Fruit fly (Drosophila melanogaster) whole organism, embryonic: ENCODE data around the gene Cpsf100.

Source experiments
- Atf3 ChIP-seq: fragments of 200-800 bp; sonication (Bioruptor generic); optimal IDR thresholded peaks from 3 replicates; lab custom pipeline; 2016; ENCODE audit warnings: missing biosample characterization, missing genetic modification characterization
- C15 ChIP-seq: fragments of 200-800 bp; sonication (Bioruptor generic); IDR thresholded peaks from 3 replicates; pipeline ENCODE4 v1.3.6; 2022; ENCODE audit warnings: missing biosample characterization, missing genetic modification characterization
- CG10209 ChIP-seq: fragments of 200-800 bp; sonication (Bioruptor generic); optimal IDR thresholded peaks from 3 replicates; lab custom pipeline; 2017; ENCODE audit warnings: missing biosample characterization, mild to moderate bottlenecking, missing genetic modification characterization, missing genetic modification reagents
- CG10321 ChIP-seq: fragments of 200-800 bp; sonication (Bioruptor generic); IDR thresholded peaks from 2 replicates; pipeline ENCODE4 v1.3.6; 2022; ENCODE audit warnings: missing biosample characterization, missing genetic modification characterization
- CG10366 ChIP-seq: fragments of 200-800 bp; sonication (Bioruptor generic); IDR thresholded peaks from 2 replicates; pipeline ENCODE4 v1.3.6; 2022; ENCODE audit warnings: missing biosample characterization, missing genetic modification characterization
- CG10462 ChIP-seq: fragments of 200-800 bp; sonication (Bioruptor generic); optimal IDR thresholded peaks from 2 replicates; lab custom pipeline; 2016; ENCODE audit warnings: missing biosample characterization, missing genetic modification characterization
- CG10654 ChIP-seq: fragments of 200-800 bp; sonication (Bioruptor generic); optimal IDR thresholded peaks from 2 replicates; lab custom pipeline; 2016; ENCODE audit warnings: missing biosample characterization, missing genetic modification characterization
- CG14441 ChIP-seq: fragments of 200-800 bp; sonication (Bioruptor generic); IDR thresholded peaks from 2 replicates; pipeline ENCODE4 v1.3.6; 2022; ENCODE audit warnings: missing biosample characterization, missing genetic modification characterization
- CG15479 ChIP-seq: fragments of 200-800 bp; sonication (Bioruptor generic); optimal IDR thresholded peaks from 3 replicates; lab custom pipeline; 2019; ENCODE audit warnings: missing biosample characterization, mild to moderate bottlenecking, missing genetic modification characterization, moderate library complexity
- CG1603 ChIP-seq: fragments of 200-800 bp; sonication (Bioruptor generic); optimal IDR thresholded peaks from 2 replicates; lab custom pipeline; 2019; ENCODE audit warnings: missing biosample characterization, mild to moderate bottlenecking, missing genetic modification characterization, moderate library complexity
- CG17612 ChIP-seq: fragments of 200-800 bp; sonication (Bioruptor generic); IDR thresholded peaks from 2 replicates; pipeline ENCODE4 v1.3.6; 2022; ENCODE audit warnings: missing biosample characterization, missing genetic modification characterization
- CG1792 ChIP-seq: fragments of 200-800 bp; sonication (Bioruptor generic); optimal IDR thresholded peaks from 2 replicates; lab custom pipeline; 2016; ENCODE audit warnings: missing biosample characterization, missing genetic modification characterization
- CG30020 ChIP-seq: fragments of 200-800 bp; optimal IDR thresholded peaks from 2 replicates; lab custom pipeline; 2019; ENCODE audit warnings: missing biosample characterization, mild to moderate bottlenecking, missing genetic modification characterization, moderate library complexity
- CG3838 ChIP-seq: fragments of 200-800 bp; sonication (Bioruptor generic); optimal IDR thresholded peaks from 3 replicates; lab custom pipeline; 2016; ENCODE audit warnings: missing biosample characterization, missing genetic modification characterization
- CG3847 ChIP-seq: fragments of 200-800 bp; sonication (Bioruptor generic); IDR thresholded peaks from 2 replicates; pipeline ENCODE4 v1.3.6; 2022; ENCODE audit warnings: missing biosample characterization, missing genetic modification characterization
- CG4424 ChIP-seq: fragments of 200-800 bp; sonication (Bioruptor generic); optimal IDR thresholded peaks from 3 replicates; lab custom pipeline; 2016; ENCODE audit warnings: missing biosample characterization, missing genetic modification characterization
- CG6654 ChIP-seq: fragments of 200-800 bp; sonication (Bioruptor generic); optimal IDR thresholded peaks from 2 replicates; lab custom pipeline; 2017; ENCODE audit warnings: missing biosample characterization, mild to moderate bottlenecking, missing genetic modification characterization
- CG6813 ChIP-seq: fragments of 200-800 bp; sonication (Bioruptor generic); optimal IDR thresholded peaks from 2 replicates; lab custom pipeline; 2017; ENCODE audit warnings: missing biosample characterization, missing genetic modification characterization, mild to moderate bottlenecking, moderate library complexity, missing genetic modification reagents
- CG7928 ChIP-seq: fragments of 200-800 bp; sonication (Bioruptor generic); optimal IDR thresholded peaks from 2 replicates; lab custom pipeline; 2017; ENCODE audit warnings: missing biosample characterization, mild to moderate bottlenecking, missing genetic modification characterization
- CG7987 ChIP-seq: fragments of 200-800 bp; sonication (Bioruptor generic); optimal IDR thresholded peaks from 2 replicates; lab custom pipeline; 2018; ENCODE audit warnings: missing biosample characterization, mild to moderate bottlenecking, missing genetic modification characterization, moderate library complexity
- CG9876 ChIP-seq: fragments of 200-800 bp; sonication (Bioruptor generic); optimal IDR thresholded peaks from 2 replicates; lab custom pipeline; 2016; ENCODE audit warnings: missing biosample characterization, missing genetic modification characterization
- Camta ChIP-seq: fragments of 200-800 bp; sonication (Bioruptor generic); optimal IDR thresholded peaks from 2 replicates; lab custom pipeline; 2016; ENCODE audit warnings: missing biosample characterization, missing genetic modification characterization
- D ChIP-seq, 2 experiments: fragments of 200-800 bp in 1 of 2; fragments of >200 bp in 1 of 2; sonication (Bioruptor generic) in 1 of 2; optimal IDR thresholded peaks; 2 replicates in 1 of 2; 3 replicates in 1 of 2; lab custom pipeline; 2017; ENCODE audit warnings: mild to moderate bottlenecking in 1 of 2, missing biosample characterization in 1 of 2, missing genetic modification characterization in 1 of 2, missing genetic modification reagents in 1 of 2
- D19A ChIP-seq: fragments of 200-800 bp; optimal IDR thresholded peaks from 3 replicates; lab custom pipeline; 2019; ENCODE audit warnings: missing biosample characterization, mild to moderate bottlenecking, missing genetic modification characterization, moderate library complexity
- Deaf1 ChIP-seq: fragments of 200-800 bp; optimal IDR thresholded peaks from 3 replicates; lab custom pipeline; 2019; ENCODE audit warnings: missing biosample characterization, mild to moderate bottlenecking, missing genetic modification characterization, moderate library complexity
- Dll ChIP-seq: fragments of 200-800 bp; sonication (Bioruptor generic); IDR thresholded peaks from 4 replicates; pipeline ENCODE4 v1.3.6; 2022; ENCODE audit warnings: missing biosample characterization, missing genetic modification characterization; ENCODE audit not compliant: partially characterized antibody
- Drgx ChIP-seq: fragments of 200-800 bp; sonication (Bioruptor generic); IDR thresholded peaks from 2 replicates; pipeline ENCODE4 v1.3.6; 2022; ENCODE audit warnings: missing biosample characterization, missing genetic modification characterization
- E2f2 ChIP-seq: fragments of 200-800 bp; sonication (Bioruptor generic); IDR thresholded peaks from 2 replicates; pipeline ENCODE4 v1.3.6; 2022; ENCODE audit warnings: missing biosample characterization, missing genetic modification characterization
- Hand ChIP-seq: fragments of 200-800 bp; sonication (Bioruptor generic); optimal IDR thresholded peaks from 2 replicates; lab custom pipeline; 2017; ENCODE audit warnings: mild to moderate bottlenecking, missing biosample characterization, missing genetic modification reagents, missing genetic modification characterization
- Hr51 ChIP-seq, 2 experiments: fragments of 200-800 bp; sonication (Bioruptor generic); optimal IDR thresholded peaks; 2 replicates in 1 of 2; 3 replicates in 1 of 2; lab custom pipeline; 2016 to 2018; ENCODE audit warnings: missing biosample characterization in 2 of 2, missing genetic modification characterization in 2 of 2, mild to moderate bottlenecking in 1 of 2, moderate library complexity in 1 of 2
- Kr ChIP-seq: fragments of 200-800 bp; sonication (Bioruptor generic); optimal IDR thresholded peaks from 2 replicates; lab custom pipeline; 2017; ENCODE audit warnings: missing biosample characterization, mild to moderate bottlenecking, missing genetic modification characterization
- Lpt ChIP-seq: fragments of >200 bp; optimal IDR thresholded peaks from 2 replicates; lab custom pipeline; 2018; ENCODE audit warnings: missing biosample characterization, missing genetic modification characterization
- Opbp ChIP-seq: fragments of 200-800 bp; sonication (Bioruptor generic); IDR thresholded peaks from 3 replicates; pipeline ENCODE4 v1.3.6; 2022; ENCODE audit warnings: missing biosample characterization, missing genetic modification characterization; ENCODE audit not compliant: partially characterized antibody
- Sry-δ ChIP-seq: fragments of 200-800 bp; sonication (Bioruptor generic); optimal IDR thresholded peaks from 2 replicates; lab custom pipeline; 2016; ENCODE audit warnings: missing biosample characterization, missing genetic modification characterization
- YL-1 ChIP-seq: fragments of 200-800 bp; sonication (Bioruptor generic); optimal IDR thresholded peaks from 3 replicates; lab custom pipeline; 2017; ENCODE audit warnings: missing biosample characterization, mild to moderate bottlenecking, missing genetic modification characterization
- br ChIP-seq: fragments of >200 bp; optimal IDR thresholded peaks from 2 replicates; lab custom pipeline; 2017
- cg ChIP-seq: fragments of 200-800 bp; sonication (Bioruptor generic); optimal IDR thresholded peaks from 3 replicates; lab custom pipeline; 2019; ENCODE audit warnings: missing biosample characterization, mild to moderate bottlenecking, missing genetic modification characterization, moderate library complexity
- chif ChIP-seq, 2 experiments: fragments of 200-800 bp; sonication (Bioruptor generic); optimal IDR thresholded peaks; 3 replicates each; lab custom pipeline; 2016; ENCODE audit warnings: missing biosample characterization in 2 of 2, missing genetic modification characterization in 2 of 2
- ewg ChIP-seq: fragments of 200-800 bp; sonication (Bioruptor generic); optimal IDR thresholded peaks from 3 replicates; lab custom pipeline; 2017; ENCODE audit warnings: mild to moderate bottlenecking, missing biosample characterization, missing genetic modification reagents, missing genetic modification characterization
- fd3F ChIP-seq: fragments of 200-800 bp; sonication (Bioruptor generic); optimal IDR thresholded peaks from 2 replicates; lab custom pipeline; 2018; ENCODE audit warnings: missing biosample characterization, mild to moderate bottlenecking, missing genetic modification characterization, moderate library complexity
- her ChIP-seq: fragments of 200-800 bp; sonication (Bioruptor generic); optimal IDR thresholded peaks from 2 replicates; lab custom pipeline; 2016; ENCODE audit warnings: missing biosample characterization, missing genetic modification characterization
- ind ChIP-seq: fragments of 200-800 bp; sonication (Bioruptor generic); optimal IDR thresholded peaks from 3 replicates; lab custom pipeline; 2016; ENCODE audit warnings: missing biosample characterization, missing genetic modification characterization
- inv ChIP-seq: fragments of 200-800 bp; sonication (Bioruptor generic); IDR thresholded peaks from 2 replicates; pipeline ENCODE4 v1.3.6; 2022; ENCODE audit warnings: missing biosample characterization, missing genetic modification characterization; ENCODE audit not compliant: partially characterized antibody
- pfk ChIP-seq: fragments of 200-800 bp; sonication (Bioruptor generic); optimal IDR thresholded peaks from 2 replicates; lab custom pipeline; 2018; ENCODE audit warnings: missing biosample characterization, mild to moderate bottlenecking, missing genetic modification characterization, moderate library complexity
- pros ChIP-seq: fragments of 200-800 bp; sonication (Bioruptor generic); optimal IDR thresholded peaks from 3 replicates; lab custom pipeline; 2019; ENCODE audit warnings: missing biosample characterization, mild to moderate bottlenecking, missing genetic modification characterization, moderate library complexity
- row ChIP-seq: fragments of 200-800 bp; sonication (Bioruptor generic); IDR thresholded peaks from 3 replicates; pipeline ENCODE4 v1.3.6; 2022; ENCODE audit warnings: missing biosample characterization, missing genetic modification characterization
- schlank ChIP-seq: fragments of 200-800 bp; sonication (Bioruptor generic); optimal IDR thresholded peaks from 2 replicates; lab custom pipeline; 2018; ENCODE audit warnings: missing biosample characterization, mild to moderate bottlenecking, missing genetic modification characterization
- sens-2 ChIP-seq: fragments of 200-800 bp; sonication (Bioruptor generic); IDR thresholded peaks from 2 replicates; pipeline ENCODE4 v1.3.6; 2022; ENCODE audit warnings: missing biosample characterization, missing genetic modification characterization
- z ChIP-seq: fragments of 200-800 bp; sonication (Bioruptor generic); IDR thresholded peaks from 3 replicates; pipeline ENCODE4 v1.3.6; 2022; ENCODE audit warnings: missing biosample characterization, missing genetic modification characterization

Cpsf100 gene

DNA sequence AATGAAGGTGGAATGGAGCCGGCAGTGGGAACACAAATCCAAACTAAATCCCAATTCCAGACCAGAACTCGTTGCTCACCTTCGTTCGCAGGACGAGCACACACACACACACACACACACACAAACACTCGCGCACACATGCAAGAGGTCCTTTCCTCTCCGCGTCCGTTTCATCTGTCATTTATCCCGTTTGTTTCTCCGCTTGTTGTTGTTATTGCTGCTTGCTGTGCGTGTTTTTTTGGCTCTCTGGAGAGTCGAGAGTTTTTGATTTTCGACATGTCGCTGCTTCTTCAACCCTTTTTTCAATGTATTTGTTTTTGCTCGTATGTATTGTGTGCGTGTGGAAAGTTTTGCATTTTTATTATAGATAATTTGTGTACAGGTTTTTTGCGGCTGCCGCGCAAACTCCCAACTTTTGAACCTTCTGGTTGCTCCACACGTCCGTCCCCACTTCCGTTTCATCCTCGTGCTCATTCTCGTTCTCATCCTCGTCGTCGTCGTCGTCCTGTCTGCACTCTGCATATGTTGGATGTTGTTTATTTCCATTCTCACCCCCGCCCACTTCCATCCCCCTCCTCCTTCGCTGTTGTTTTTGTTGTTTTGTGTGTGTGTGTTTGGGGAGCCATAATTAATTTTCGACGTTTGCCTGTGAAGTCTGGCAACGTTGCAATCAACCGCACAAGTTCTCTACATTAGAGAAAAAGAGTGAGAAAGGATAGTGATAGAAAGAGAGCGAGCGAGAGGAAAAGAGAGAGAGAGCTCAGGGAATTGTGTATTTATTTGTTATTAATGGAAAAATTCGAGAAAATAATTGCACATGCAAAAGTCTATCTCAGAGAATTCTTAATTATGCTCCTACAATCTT, 35.1 kb downstream of the Cpsf100 start:
- TF ChIP-seq ind (GFP tag; lab: Kevin White, UChicago) (no peak), pros (GFP tag; lab: Kevin White, UChicago) (peak; percentile 19), chif (GFP tag; optimal IDR thresholded peaks at IDR 0.05; lab: Kevin White, UChicago) (no peak), Camta (GFP tag; lab: Kevin White, UChicago) (no peak), CG10209 (no peak), CG10654 (GFP tag; lab: Kevin White, UChicago) (no peak), CG14441 (no peak), CG7928 (GFP tag; lab: Kevin White, UChicago) (no peak), CG4424 (GFP tag; lab: Kevin White, UChicago) (no peak), CG6813 (GFP tag; lab: Kevin White, UChicago) (no peak), D (optimal IDR thresholded peaks at IDR 0.05; lab: Kevin White, UChicago) (no peak), D (GFP tag; optimal IDR thresholded peaks at IDR 0.05; lab: Kevin White, UChicago) (no peak), CG10462 (no peak), inv (no peak), CG7987 (GFP tag; lab: Kevin White, UChicago) (no peak), Sry-δ (GFP tag; lab: Kevin White, UChicago) (no peak), Hr51 (GFP tag; optimal IDR thresholded peaks at IDR 0.05; lab: Kevin White, UChicago) (peak in 1 of 2 experiments; percentile 35), CG10321 (GFP tag; lab: Robert Waterston, UW) (no peak), CG3847 (GFP tag; lab: Robert Waterston, UW) (no peak), br (lab: Kevin White, UChicago) (no peak), Dll (no peak), YL-1 (GFP tag; lab: Kevin White, UChicago) (no peak), CG15479 (GFP tag; lab: Kevin White, UChicago) (peak; percentile 0), her (GFP tag; lab: Kevin White, UChicago) (no peak), CG30020 (no peak), CG6654 (GFP tag; lab: Kevin White, UChicago) (no peak), C15 (GFP tag; lab: Robert Waterston, UW) (no peak), Deaf1 (tag; lab: Kevin White, UChicago) (peak; percentile 5), CG1792 (GFP tag; lab: Kevin White, UChicago) (no peak), CG17612 (GFP tag; lab: Robert Waterston, UW) (no peak), sens-2 (GFP tag; lab: Robert Waterston, UW) (no peak), fd3F (GFP tag; lab: Kevin White, UChicago) (no peak), ewg (GFP tag; lab: Kevin White, UChicago) (peak; percentile 38), CG10366 (0 out of 2 replicates have a peak, but pooled peaks have one; percentile 0), z (no peak), Drgx (GFP tag; lab: Robert Waterston, UW) (no peak), Kr (GFP tag; lab: Kevin White, UChicago) (peak; percentile 94), CG9876 (GFP tag; lab: Kevin White, UChicago) (no peak), Hand (GFP tag; lab: Kevin White, UChicago) (no peak), E2f2 (GFP tag; lab: Robert Waterston, UW) (no peak), Opbp (GFP tag; lab: Robert Waterston, UW) (no peak), CG3838 (no peak), CG1603 (tag; lab: Kevin White, UChicago) (no peak), row (no peak), D19A (tag; lab: Kevin White, UChicago) (peak; percentile 20), Atf3 (no peak), schlank (no peak), cg (GFP tag; lab: Kevin White, UChicago) (peak; percentile 75), Lpt (GFP tag; lab: Kevin White, UChicago) (no peak), pfk (GFP tag; lab: Kevin White, UChicago) (peak; percentile 74)
